Worm (Caenorhabditis elegans): ENCODE data around the gene Y38C1AA.19.

Y38C1AA.19 gene

ce11 chrIV:132095-132494, 27.9 kb upstream of the Y38C1AA.19 start, which contains the start of gene daf-1 (continued):
- peak in 1 of 3 experiments; percentile 25 for TF ChIP-seq ceh-82 (tag; optimal IDR thresholded peaks at IDR 0.05)
- peak in 1 of 2 experiments; percentile 40 for TF ChIP-seq lsy-2 (tag; optimal IDR thresholded peaks at IDR 0.05)
- peak; percentile 32 for TF ChIP-seq nhr-71 (tag; optimal IDR thresholded peaks at IDR 0.05)
- no peak for TF ChIP-seq C04F5.9 (tag; optimal IDR thresholded peaks at IDR 0.05)

- TF ChIP-seq snpc-4 (tag; optimal IDR thresholded peaks at IDR 0.05) (no peak), swsn-7 (tag; optimal IDR thresholded peaks at IDR 0.05) (no peak), grh-1 (GFP tag; IDR thresholded peaks at IDR 0.05) (no peak), dsc-1 (tag; optimal IDR thresholded peaks at IDR 0.05) (peak; percentile 83), C16A3.4 (tag; optimal IDR thresholded peaks at IDR 0.05) (no peak), nhr-77 (tag; optimal IDR thresholded peaks at IDR 0.05) (no peak), elt-2 (tag; optimal IDR thresholded peaks at IDR 0.05) (no peak), lsy-2 (tag; optimal IDR thresholded peaks at IDR 0.05) (no peak), hlh-17 (GFP tag; optimal IDR thresholded peaks at IDR 0.05; ENCODE audit: borderline replicate concordance) (no peak), vab-15 (tag; optimal IDR thresholded peaks at IDR 0.05) (no peak), aly-2 (tag; optimal IDR thresholded peaks at IDR 0.05) (no peak), nhr-20 (tag; optimal IDR thresholded peaks at IDR 0.05) (no peak), C34B4.2 (tag; optimal IDR thresholded peaks at IDR 0.05) (no peak), sup-37 (GFP tag; optimal IDR thresholded peaks at IDR 0.05) (no peak), egl-27 (tag; optimal IDR thresholded peaks at IDR 0.05) (no peak), unc-86 (tag; optimal IDR thresholded peaks at IDR 0.05) (no peak), lin-14 (GFP tag; optimal IDR thresholded peaks at IDR 0.05) (no peak), unc-98 (GFP tag; IDR thresholded peaks at IDR 0.05) (no peak), irx-1 (tag; optimal IDR thresholded peaks at IDR 0.05) (no peak), egl-13 (tag; optimal IDR thresholded peaks at IDR 0.05) (peak; percentile 53), mdl-1 (tag; optimal IDR thresholded peaks at IDR 0.05) (no peak), nhr-84 (tag; optimal IDR thresholded peaks at IDR 0.05) (no peak), ces-1 (GFP tag; optimal IDR thresholded peaks at IDR 0.05) (no peak), fkh-10 (GFP tag; optimal IDR thresholded peaks at IDR 0.05) (no peak), rnt-1 (tag; optimal IDR thresholded peaks at IDR 0.05) (no peak), Y116A8C.19 (tag; optimal IDR thresholded peaks at IDR 0.05; ENCODE audit: borderline replicate concordance) (no peak), nhr-47 (tag; optimal IDR thresholded peaks at IDR 0.05) (peak; percentile 33), elt-3 (tag; optimal IDR thresholded peaks at IDR 0.05) (no peak), isw-1 (GFP tag; IDR thresholded peaks at IDR 0.05) (no peak), skn-1 (tag; optimal IDR thresholded peaks at IDR 0.05) (no peak), pax-3 (tag; optimal IDR thresholded peaks at IDR 0.05) (no peak), fkh-8 (tag; optimal IDR thresholded peaks at IDR 0.05) (peak; percentile 55), unc-62 (GFP tag; optimal IDR thresholded peaks at IDR 0.05) (no peak)
Observed at ce11 chrIV:133968-134367, 26.0 kb upstream of the Y38C1AA.19 start.

DNA sequence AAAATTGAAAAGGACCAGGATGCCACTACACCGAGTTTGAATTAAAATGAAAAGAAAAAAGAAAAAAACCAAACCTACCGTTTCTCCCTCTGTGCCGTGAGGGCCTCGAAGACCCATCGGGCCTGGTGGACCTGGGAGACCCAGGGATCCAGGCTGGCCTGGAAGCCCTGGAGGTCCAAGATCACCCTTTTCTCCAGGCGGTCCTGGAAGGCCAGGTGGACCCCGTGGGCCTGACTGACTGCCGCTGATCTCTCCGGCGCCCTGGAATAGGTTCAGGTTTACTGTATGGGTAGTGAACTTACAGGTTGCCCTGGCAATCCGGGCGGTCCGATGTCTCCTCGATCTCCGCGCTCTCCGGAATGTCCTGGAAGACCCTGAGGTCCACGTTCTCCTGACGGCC, 20.3 kb upstream of the Y38C1AA.19 start:
- TF ChIP-seq ceh-8 (GFP tag; optimal IDR thresholded peaks at IDR 0.05) = peak; percentile 29
- no peak for TF ChIP-seq ama-1 (optimal IDR thresholded peaks at IDR 0.05)
- TF ChIP-seq swsn-7 (tag; optimal IDR thresholded peaks at IDR 0.05) = no peak

DNA sequence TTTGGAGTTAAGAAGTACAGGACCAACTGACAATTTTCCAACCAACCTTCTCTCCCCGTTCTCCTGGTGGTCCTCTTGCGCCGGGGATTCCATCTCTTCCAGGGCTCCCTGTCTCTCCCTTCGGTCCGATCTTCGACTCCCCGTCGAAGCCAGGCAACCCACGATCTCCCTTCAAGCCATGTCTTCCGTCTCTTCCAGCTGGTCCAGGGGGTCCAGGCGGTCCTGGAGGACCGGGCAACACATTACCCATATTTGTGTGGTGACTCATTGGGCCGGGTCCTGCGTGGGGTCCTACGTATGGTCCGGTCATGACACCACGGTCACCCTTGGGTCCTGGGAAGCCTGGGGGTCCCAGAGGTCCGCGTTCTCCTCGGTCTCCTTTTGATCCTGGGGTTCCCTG, 18.9 kb upstream of the Y38C1AA.19 start:
- no peak for TF ChIP-seq sox-4 (tag; optimal IDR thresholded peaks at IDR 0.05)
- no peak for TF ChIP-seq ztf-11 (tag; optimal IDR thresholded peaks at IDR 0.05)
- TF ChIP-seq lin-35 (GFP tag; optimal IDR thresholded peaks at IDR 0.05) = no peak
- TF ChIP-seq fkh-4 (tag; optimal IDR thresholded peaks at IDR 0.05; ENCODE audit: borderline replicate concordance) = no peak
- no peak for TF ChIP-seq C16A3.4 (tag; optimal IDR thresholded peaks at IDR 0.05)
- no peak for TF ChIP-seq unc-30 (tag; optimal IDR thresholded peaks at IDR 0.05)
- TF ChIP-seq nhr-71 (tag; optimal IDR thresholded peaks at IDR 0.05) = no peak
